Worm (Caenorhabditis elegans): Measurements from ENCODE around the gene srv-14.

DNA sequence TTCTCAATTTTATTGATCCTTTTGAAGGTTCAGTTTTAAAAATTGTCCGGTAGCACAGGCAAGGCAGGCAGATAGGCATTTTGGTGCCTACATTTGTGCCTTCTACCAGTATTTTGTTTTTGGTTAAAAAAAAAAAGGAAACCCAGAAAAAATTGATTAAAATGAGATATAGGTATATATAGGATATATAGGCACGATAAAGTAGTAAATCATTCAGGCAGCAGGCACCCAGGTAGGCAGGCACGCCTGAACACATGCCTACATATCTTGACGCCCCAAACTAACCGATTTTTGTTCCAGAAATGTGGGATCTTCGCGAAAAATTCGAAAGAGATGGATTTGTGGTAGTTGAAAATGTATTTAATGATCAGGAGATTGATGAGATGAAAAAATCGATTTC is 36.2 kb upstream of the srv-14 start, which contains the start of gene Y105C5B.9:
- TF ChIP-seq tbx-2 (tag; optimal IDR thresholded peaks at IDR 0.05) (no peak), ceh-2 (tag; optimal IDR thresholded peaks at IDR 0.05) (no peak), K02D7.2 (tag; optimal IDR thresholded peaks at IDR 0.05) (no peak), F13H6.1 (tag; optimal IDR thresholded peaks at IDR 0.05) (no peak), K09A11.1 (tag; optimal IDR thresholded peaks at IDR 0.05; ENCODE audit: insufficient read depth) (no peak), pha-4 (tag; optimal IDR thresholded peaks at IDR 0.05) (no peak), ceh-18 (tag; optimal IDR thresholded peaks at IDR 0.05) (no peak), unc-86 (tag; optimal IDR thresholded peaks at IDR 0.05) (no peak), tbx-7 (tag; optimal IDR thresholded peaks at IDR 0.05) (no peak), T23F11.4 (GFP tag; optimal IDR thresholded peaks at IDR 0.05) (no peak), ama-1 (optimal IDR thresholded peaks at IDR 0.05) (no peak), syd-9 (tag; optimal IDR thresholded peaks at IDR 0.05) (no peak), nhr-11 (tag; optimal IDR thresholded peaks at IDR 0.05) (no peak)

Data from whole organism, late embryonic.